Worm (Caenorhabditis elegans) whole organism, young adult: ENCODE measurements around the gene taf-13.
A peak's percentile ranks its signal among the peaks of the same experiment; 100 is the strongest.

ENCODE experiments used
- B0261.1 ChIP-seq: sonication (generic microtip); optimal IDR thresholded peaks from 2 replicates; lab custom pipeline; 2016; ENCODE audit warnings: mild to moderate bottlenecking, missing genetic modification characterization, moderate library complexity, missing compliant biosample characterization
- D2030.7 ChIP-seq: fragments of 200-800 bp; sonication (Bioruptor generic); IDR thresholded peaks from 2 replicates; pipeline ENCODE4 v1.3.6; 2022; ENCODE audit warnings: missing genetic modification reagents, missing genetic modification characterization, missing compliant biosample characterization
- F33H1.4 ChIP-seq: fragments of 200-800 bp; sonication (Bioruptor generic); IDR thresholded peaks from 2 replicates; pipeline ENCODE4 v1.3.6; 2022; ENCODE audit warnings: missing genetic modification reagents, missing genetic modification characterization, missing compliant biosample characterization
- F49E8.2 ChIP-seq: sonication (generic microtip); optimal IDR thresholded peaks from 3 replicates; lab custom pipeline; 2017; ENCODE audit warnings: missing genetic modification characterization, mild to moderate bottlenecking, missing compliant biosample characterization, antibody characterized with exemption, moderate library complexity; ENCODE audit not compliant: insufficient read depth
- F52B5.7 ChIP-seq: sonication (generic microtip); optimal IDR thresholded peaks from 2 replicates; lab custom pipeline; 2016; ENCODE audit warnings: mild to moderate bottlenecking, missing genetic modification characterization, missing compliant biosample characterization
- K11D2.4 ChIP-seq: fragments of 200-800 bp; sonication (Bioruptor generic); IDR thresholded peaks from 2 replicates; pipeline ENCODE4 v1.3.6; 2022; ENCODE audit warnings: missing genetic modification reagents, missing genetic modification characterization, missing compliant biosample characterization
- K12H6.12 ChIP-seq: fragments of 200-800 bp; sonication (Bioruptor generic); optimal IDR thresholded peaks from 2 replicates; lab custom pipeline; 2018; ENCODE audit warnings: mild to moderate bottlenecking, missing genetic modification characterization, missing compliant biosample characterization
- akir-1 ChIP-seq: fragments of 200-800 bp; sonication (Bioruptor generic); optimal IDR thresholded peaks from 2 replicates; lab custom pipeline; 2018; ENCODE audit warnings: mild to moderate bottlenecking, missing genetic modification characterization, moderate library complexity, missing compliant biosample characterization
- ama-1 ChIP-seq, 3 experiments: fragments of 150-350 bp in 1 of 3; sonication (generic microtip) in 2 of 3; optimal IDR thresholded peaks; 2 replicates each; lab custom pipeline; 2014 to 2018; ENCODE audit warnings: missing biosample characterization in 2 of 3, missing genetic modification characterization in 2 of 3, missing genetic modification reagents in 2 of 3
- aptf-2 ChIP-seq: fragments of 200-800 bp; sonication (Bioruptor generic); conservative IDR thresholded peaks from 2 replicates; pipeline ENCODE4 v1.3.6; 2022; ENCODE audit warnings: missing genetic modification reagents, missing genetic modification characterization, missing compliant biosample characterization
- aptf-3 ChIP-seq: fragments of 200-800 bp; sonication (Bioruptor generic); IDR thresholded peaks from 2 replicates; pipeline ENCODE4 v1.3.6; 2022; ENCODE audit warnings: missing genetic modification characterization, missing compliant biosample characterization
- bed-1 ChIP-seq: fragments of 200-800 bp; sonication (Bioruptor generic); IDR thresholded peaks from 2 replicates; pipeline ENCODE4 v1.3.6; 2022; ENCODE audit warnings: missing genetic modification reagents, missing genetic modification characterization, missing compliant biosample characterization
- bed-2 ChIP-seq: fragments of 200-800 bp; sonication (Bioruptor generic); IDR thresholded peaks from 2 replicates; pipeline ENCODE4 v1.3.6; 2022; ENCODE audit warnings: missing genetic modification reagents, missing genetic modification characterization, missing compliant biosample characterization
- cebp-2 ChIP-seq: fragments of 200-800 bp; sonication (Bioruptor generic); IDR thresholded peaks from 2 replicates; pipeline ENCODE4 v1.3.6; 2022; ENCODE audit warnings: missing genetic modification characterization, missing compliant biosample characterization
- ceh-100 ChIP-seq: fragments of 200-800 bp; sonication (Bioruptor generic); IDR thresholded peaks from 2 replicates; pipeline ENCODE4 v1.3.6; 2022; ENCODE audit warnings: missing genetic modification reagents, missing genetic modification characterization, missing compliant biosample characterization
- ceh-58 ChIP-seq: fragments of 200-800 bp; sonication (Bioruptor generic); IDR thresholded peaks from 2 replicates; pipeline ENCODE4 v1.3.6; 2022; ENCODE audit warnings: missing genetic modification characterization, missing compliant biosample characterization
- ceh-91 ChIP-seq: fragments of 200-800 bp; sonication (Bioruptor generic); IDR thresholded peaks from 2 replicates; pipeline ENCODE4 v1.3.6; 2022; ENCODE audit warnings: missing genetic modification reagents, missing genetic modification characterization, missing compliant biosample characterization
- die-1 ChIP-seq: sonication (generic microtip); optimal IDR thresholded peaks from 2 replicates; lab custom pipeline; 2016; ENCODE audit warnings: missing genotype, mild to moderate bottlenecking, missing genetic modification characterization, missing compliant biosample characterization
- efl-1 ChIP-seq: fragments of 150-350 bp; optimal IDR thresholded peaks from 2 replicates; lab custom pipeline; 2014; ENCODE audit warnings: missing biosample characterization, missing genetic modification reagents, missing genetic modification characterization
- egl-18 ChIP-seq: fragments of 200-800 bp; sonication (Bioruptor generic); IDR thresholded peaks from 2 replicates; pipeline ENCODE4 v1.3.6; 2022; ENCODE audit warnings: missing genetic modification reagents, missing genetic modification characterization, missing compliant biosample characterization
- egrh-3 ChIP-seq: fragments of 200-800 bp; sonication (Bioruptor generic); IDR thresholded peaks from 2 replicates; pipeline ENCODE4 v1.3.6; 2022; ENCODE audit warnings: missing genetic modification reagents, missing genetic modification characterization, missing compliant biosample characterization
- ekl-4 ChIP-seq: fragments of 200-800 bp; sonication (Bioruptor generic); IDR thresholded peaks from 2 replicates; pipeline ENCODE4 v1.3.6; 2022; ENCODE audit warnings: missing genetic modification reagents, missing genetic modification characterization, missing compliant biosample characterization
- hlh-12 ChIP-seq: sonication (generic microtip); optimal IDR thresholded peaks from 2 replicates; lab custom pipeline; 2016; ENCODE audit warnings: missing genetic modification characterization, missing compliant biosample characterization
- hrde-1 ChIP-seq: sonication (generic microtip); optimal IDR thresholded peaks from 2 replicates; lab custom pipeline; 2016; ENCODE audit warnings: missing genetic modification characterization, mild to moderate bottlenecking, missing compliant biosample characterization, moderate library complexity, missing genotype, missing genetic modification reagents, borderline replicate concordance
- hsf-1 ChIP-seq: fragments of 200-800 bp; sonication (Bioruptor generic); IDR thresholded peaks from 2 replicates; pipeline ENCODE4 v1.3.6; 2022; ENCODE audit warnings: missing genetic modification reagents, missing genetic modification characterization, missing compliant biosample characterization
- lag-1 ChIP-seq: fragments of 200-800 bp; sonication (Bioruptor generic); IDR thresholded peaks from 2 replicates; pipeline ENCODE4 v1.3.6; 2022; ENCODE audit warnings: missing genetic modification reagents, missing genetic modification characterization, missing compliant biosample characterization
- lin-54 ChIP-seq: fragments of 200-800 bp; sonication (Bioruptor generic); optimal IDR thresholded peaks from 2 replicates; lab custom pipeline; 2018; ENCODE audit warnings: mild to moderate bottlenecking, missing genetic modification characterization, missing compliant biosample characterization
- lsl-1 ChIP-seq: fragments of 200-800 bp; sonication (Bioruptor generic); optimal IDR thresholded peaks from 2 replicates; lab custom pipeline; 2018; ENCODE audit warnings: mild to moderate bottlenecking, missing genetic modification characterization, moderate library complexity, missing compliant biosample characterization
- madf-3 ChIP-seq: fragments of 200-800 bp; sonication (Bioruptor generic); IDR thresholded peaks from 2 replicates; pipeline ENCODE4 v1.3.6; 2022; ENCODE audit warnings: missing genetic modification reagents, missing genetic modification characterization, missing compliant biosample characterization
- mcd-1 ChIP-seq: fragments of 200-800 bp; sonication (Bioruptor generic); IDR thresholded peaks from 2 replicates; pipeline ENCODE4 v1.3.6; 2022; ENCODE audit warnings: missing genetic modification reagents, missing genetic modification characterization, missing compliant biosample characterization
- mel-28 ChIP-seq: sonication (generic microtip); optimal IDR thresholded peaks from 2 replicates; lab custom pipeline; 2016; ENCODE audit warnings: borderline replicate concordance, mild to moderate bottlenecking, missing genetic modification characterization, missing compliant biosample characterization
- nhr-179 ChIP-seq: sonication (generic microtip); optimal IDR thresholded peaks from 2 replicates; lab custom pipeline; 2016; ENCODE audit warnings: mild to moderate bottlenecking, missing genetic modification characterization, missing compliant biosample characterization
- nhr-90 ChIP-seq: sonication (generic microtip); optimal IDR thresholded peaks from 2 replicates; lab custom pipeline; 2016; ENCODE audit warnings: missing genotype, mild to moderate bottlenecking, missing genetic modification characterization, missing compliant biosample characterization
- pbrm-1 ChIP-seq: fragments of 200-800 bp; sonication (Bioruptor generic); IDR thresholded peaks from 2 replicates; pipeline ENCODE4 v1.3.6; 2022; ENCODE audit warnings: missing genetic modification reagents, missing genetic modification characterization, missing compliant biosample characterization
- repo-1 ChIP-seq: sonication (generic microtip); optimal IDR thresholded peaks from 2 replicates; lab custom pipeline; 2017; ENCODE audit warnings: mild to moderate bottlenecking, missing genetic modification characterization, missing compliant biosample characterization
- sea-2 ChIP-seq: fragments of 200-800 bp; sonication (Bioruptor generic); IDR thresholded peaks from 2 replicates; pipeline ENCODE4 v1.3.6; 2022; ENCODE audit warnings: missing genetic modification characterization, missing compliant biosample characterization
- snpc-4 ChIP-seq, 5 experiments: fragments of 150-350 bp in 1 of 5; sonication (generic microtip) in 4 of 5; optimal IDR thresholded peaks; 2 replicates each; lab custom pipeline; 2014 to 2018; ENCODE audit warnings: missing genetic modification characterization in 5 of 5, missing biosample characterization in 3 of 5, antibody characterized with exemption in 2 of 5, mild to moderate bottlenecking in 2 of 5, missing compliant biosample characterization in 2 of 5, missing genotype in 2 of 5, moderate library complexity in 2 of 5, missing genetic modification reagents in 1 of 5
- somi-1 ChIP-seq: fragments of 200-800 bp; sonication (Bioruptor generic); optimal IDR thresholded peaks from 2 replicates; lab custom pipeline; 2018; ENCODE audit warnings: mild to moderate bottlenecking, missing genetic modification characterization, missing compliant biosample characterization
- unc-130 ChIP-seq: sonication (generic microtip); optimal IDR thresholded peaks from 2 replicates; lab custom pipeline; 2016; ENCODE audit warnings: missing genetic modification reagents, missing genetic modification characterization, missing compliant biosample characterization
- zfh-2 ChIP-seq: fragments of 200-800 bp; sonication (Bioruptor generic); conservative IDR thresholded peaks from 2 replicates; pipeline ENCODE4 v1.3.6; 2022; ENCODE audit warnings: missing genetic modification reagents, missing genetic modification characterization, missing compliant biosample characterization
- ztf-18 ChIP-seq: sonication (generic microtip); optimal IDR thresholded peaks from 2 replicates; lab custom pipeline; 2016; ENCODE audit warnings: missing genotype, mild to moderate bottlenecking, missing genetic modification characterization, missing compliant biosample characterization
- ztf-26 ChIP-seq: sonication (generic microtip); optimal IDR thresholded peaks from 2 replicates; lab custom pipeline; 2017; ENCODE audit warnings: missing genetic modification characterization, missing compliant biosample characterization
- ztf-28 ChIP-seq: fragments of 200-800 bp; sonication (Bioruptor generic); IDR thresholded peaks from 2 replicates; pipeline ENCODE4 v1.3.6; 2022; ENCODE audit warnings: missing genetic modification reagents, missing genetic modification characterization, missing compliant biosample characterization

Gene taf-13

ce11 chrII:10569498-10569897 is 35.9 kb downstream of the taf-13 start (continued):
- TF ChIP-seq pbrm-1 (GFP tag; lab: Robert Waterston, UW) (no peak), B0261.1 (tag; lab: Kevin White, UChicago) (no peak), hlh-12 (tag; lab: Kevin White, UChicago) (no peak), aptf-2 (no peak), egl-18 (no peak), K12H6.12 (tag; lab: Kevin White, UChicago) (no peak), ztf-26 (tag; lab: Kevin White, UChicago) (no peak)

- no peak for TF ChIP-seq die-1 (tag; lab: Kevin White, UChicago)
- TF ChIP-seq ceh-58 (GFP tag; lab: Robert Waterston, UW): no peak
- TF ChIP-seq zfh-2: peak; percentile 59
Measured at ce11 chrII:10566458-10566857, 39.0 kb downstream of the taf-13 start.

- TF ChIP-seq die-1 (tag; lab: Kevin White, UChicago) (no peak), F52B5.7 (no peak), sea-2 (GFP tag; lab: Robert Waterston, UW) (no peak), unc-130 (GFP tag; lab: Kevin White, UChicago) (no peak), akir-1 (no peak), bed-1 (no peak), efl-1 (GFP tag; lab: Kevin White, UChicago) (no peak)
Measured at ce11 chrII:10564578-10564977, 40.8 kb downstream of the taf-13 start, which contains the start of the genes C06A1.6 and C06A1.7. TSS of gene C06A1.6 (minus strand) at chrII:10564678. TSS of gene C06A1.7 (plus strand) at chrII:10564891.

ce11 chrII:10563368-10563767 is 42.0 kb downstream of the taf-13 start, which contains the start of gene cdc-48.1:
TSS of gene cdc-48.1 (minus strand) at chrII:10563407.
- TF ChIP-seq mcd-1 (GFP tag; lab: Robert Waterston, UW) (peak; percentile 100), K11D2.4 (GFP tag; lab: Robert Waterston, UW) (peak; percentile 100), lin-54 (GFP tag; lab: Kevin White, UChicago) (peak; percentile 100), egrh-3 (GFP tag; lab: Robert Waterston, UW) (peak; percentile 64; the same call in 1 of the 2 replicates), mel-28 (tag; lab: Kevin White, UChicago) (peak; percentile 82), ekl-4 (peak; percentile 99), madf-3 (peak; percentile 98), repo-1 (tag; lab: Kevin White, UChicago) (peak; percentile 98), lsl-1 (GFP tag; lab: Kevin White, UChicago) (peak; percentile 96), F52B5.7 (peak; percentile 98), cebp-2 (GFP tag; lab: Robert Waterston, UW) (peak; percentile 91; the same call in 1 of the 2 replicates), bed-2 (GFP tag; lab: Robert Waterston, UW) (peak; percentile 95), snpc-4 (GFP tag; optimal IDR thresholded peaks at IDR 0.05; lab: Kevin White, UChicago) (peak; percentile 91), snpc-4 (tag; optimal IDR thresholded peaks at IDR 0.05; lab: Kevin White, UChicago) (peak; percentile 92 to 95 (median 93)), F33H1.4 (GFP tag; lab: Robert Waterston, UW) (peak; percentile 96), D2030.7 (GFP tag; lab: Robert Waterston, UW) (peak; percentile 99), ceh-91 (GFP tag; lab: Robert Waterston, UW) (peak; percentile 99), ceh-100 (GFP tag; lab: Robert Waterston, UW) (peak; percentile 94), F49E8.2 (peak; percentile 99), hrde-1 (tag; lab: Kevin White, UChicago) (peak; percentile 96), aptf-3 (GFP tag; lab: Robert Waterston, UW) (0 out of 2 replicates have a peak, but pooled peaks have one; percentile 69), ztf-28 (GFP tag; lab: Robert Waterston, UW) (peak; percentile 97), nhr-90 (tag; lab: Kevin White, UChicago) (peak; percentile 97), somi-1 (peak; percentile 99), lag-1 (GFP tag; lab: Robert Waterston, UW) (no peak; the same call in 1 of the 2 replicates), efl-1 (GFP tag; lab: Kevin White, UChicago) (peak; percentile 100), hsf-1 (GFP tag; lab: Robert Waterston, UW) (peak; percentile 94), ztf-18 (tag; lab: Kevin White, UChicago) (peak; percentile 89), bed-1 (peak; percentile 91), ama-1 (optimal IDR thresholded peaks at IDR 0.05; lab: Kevin White, UChicago) (no peak), ama-1 (GFP tag; optimal IDR thresholded peaks at IDR 0.05; lab: Kevin White, UChicago) (peak; percentile 76 to 79), nhr-179 (no peak)
